Worm (Caenorhabditis elegans) whole organism, young adult: ENCODE results near the gene cest-9.1.

Experiments
- B0336.3 ChIP-seq: fragments of 200-800 bp; sonication (Bioruptor generic); IDR thresholded peaks from 2 replicates; pipeline ENCODE4 v1.3.6; 2022; ENCODE audit warnings: missing genetic modification characterization, missing compliant biosample characterization
- C06A6.2 ChIP-seq: fragments of 200-800 bp; sonication (Bioruptor generic); conservative IDR thresholded peaks from 2 replicates; pipeline ENCODE4 v1.3.6; 2022; ENCODE audit warnings: missing genetic modification characterization, missing compliant biosample characterization
- D2030.7 ChIP-seq: fragments of 200-800 bp; sonication (Bioruptor generic); IDR thresholded peaks from 2 replicates; pipeline ENCODE4 v1.3.6; 2022; ENCODE audit warnings: missing genetic modification reagents, missing genetic modification characterization, missing compliant biosample characterization
- F10E7.11 ChIP-seq: sonication (generic microtip); optimal IDR thresholded peaks from 2 replicates; lab custom pipeline; 2017; ENCODE audit warnings: mild to moderate bottlenecking, missing genetic modification characterization, moderate library complexity, missing compliant biosample characterization
- F33H1.4 ChIP-seq: fragments of 200-800 bp; sonication (Bioruptor generic); IDR thresholded peaks from 2 replicates; pipeline ENCODE4 v1.3.6; 2022; ENCODE audit warnings: missing genetic modification reagents, missing genetic modification characterization, missing compliant biosample characterization
- F49E8.2 ChIP-seq: sonication (generic microtip); optimal IDR thresholded peaks from 3 replicates; lab custom pipeline; 2017; ENCODE audit warnings: missing genetic modification characterization, mild to moderate bottlenecking, missing compliant biosample characterization, antibody characterized with exemption, moderate library complexity; ENCODE audit not compliant: insufficient read depth
- F57C9.4 ChIP-seq: sonication (generic microtip); optimal IDR thresholded peaks from 2 replicates; lab custom pipeline; 2017; ENCODE audit warnings: mild to moderate bottlenecking, missing genetic modification characterization, missing compliant biosample characterization
- T07F8.4 ChIP-seq: sonication (generic microtip); optimal IDR thresholded peaks from 2 replicates; lab custom pipeline; 2016; ENCODE audit warnings: mild to moderate bottlenecking, missing genetic modification characterization, moderate library complexity, missing compliant biosample characterization
- aptf-2 ChIP-seq: fragments of 200-800 bp; sonication (Bioruptor generic); conservative IDR thresholded peaks from 2 replicates; pipeline ENCODE4 v1.3.6; 2022; ENCODE audit warnings: missing genetic modification reagents, missing genetic modification characterization, missing compliant biosample characterization
- athp-1 ChIP-seq: sonication (generic microtip); optimal IDR thresholded peaks from 2 replicates; lab custom pipeline; 2017; ENCODE audit warnings: mild to moderate bottlenecking, missing genetic modification characterization, missing compliant biosample characterization
- cebp-1 ChIP-seq, 2 experiments: fragments of 200-800 bp in 1 of 2; sonication (Bioruptor generic) in 1 of 2; sonication (generic microtip) in 1 of 2; IDR thresholded peaks in 1 of 2; optimal IDR thresholded peaks in 1 of 2; 2 replicates each; pipeline versions ENCODE4 v1.3.6 to Lab custom; 2017 to 2022; ENCODE audit warnings: missing compliant biosample characterization in 2 of 2, missing genetic modification characterization in 2 of 2, mild to moderate bottlenecking in 1 of 2, missing genetic modification reagents in 1 of 2, moderate library complexity in 1 of 2
- cebp-2 ChIP-seq: fragments of 200-800 bp; sonication (Bioruptor generic); IDR thresholded peaks from 2 replicates; pipeline ENCODE4 v1.3.6; 2022; ENCODE audit warnings: missing genetic modification characterization, missing compliant biosample characterization
- ceh-91 ChIP-seq: fragments of 200-800 bp; sonication (Bioruptor generic); IDR thresholded peaks from 2 replicates; pipeline ENCODE4 v1.3.6; 2022; ENCODE audit warnings: missing genetic modification reagents, missing genetic modification characterization, missing compliant biosample characterization
- die-1 ChIP-seq: sonication (generic microtip); optimal IDR thresholded peaks from 2 replicates; lab custom pipeline; 2016; ENCODE audit warnings: missing genotype, mild to moderate bottlenecking, missing genetic modification characterization, missing compliant biosample characterization
- dpl-1 ChIP-seq: fragments of 150-350 bp; optimal IDR thresholded peaks from 2 replicates; lab custom pipeline; 2014; ENCODE audit warnings: missing biosample characterization, missing genetic modification reagents, missing genetic modification characterization
- ekl-4 ChIP-seq: fragments of 200-800 bp; sonication (Bioruptor generic); IDR thresholded peaks from 2 replicates; pipeline ENCODE4 v1.3.6; 2022; ENCODE audit warnings: missing genetic modification reagents, missing genetic modification characterization, missing compliant biosample characterization
- ets-4 ChIP-seq: fragments of 200-800 bp; sonication (Bioruptor generic); optimal IDR thresholded peaks from 2 replicates; lab custom pipeline; 2018; ENCODE audit warnings: mild to moderate bottlenecking, missing genetic modification characterization, missing compliant biosample characterization
- him-1 ChIP-seq: sonication (generic microtip); optimal IDR thresholded peaks from 2 replicates; lab custom pipeline; 2016; ENCODE audit warnings: missing genotype, missing genetic modification reagents, missing genetic modification characterization, missing compliant biosample characterization
- lag-1 ChIP-seq: fragments of 200-800 bp; sonication (Bioruptor generic); IDR thresholded peaks from 2 replicates; pipeline ENCODE4 v1.3.6; 2022; ENCODE audit warnings: missing genetic modification reagents, missing genetic modification characterization, missing compliant biosample characterization
- lin-35 ChIP-seq, 3 experiments: fragments of 150-350 bp in 2 of 3; sonication (generic microtip) in 1 of 3; optimal IDR thresholded peaks; 2 replicates each; lab custom pipeline; 2014 to 2018; ENCODE audit warnings: missing biosample characterization in 3 of 3, missing genetic modification characterization in 3 of 3, missing genetic modification reagents in 3 of 3
- lin-40 ChIP-seq: sonication (generic microtip); optimal IDR thresholded peaks from 2 replicates; lab custom pipeline; 2016; ENCODE audit warnings: missing genetic modification characterization, mild to moderate bottlenecking, missing compliant biosample characterization, missing genotype, missing genetic modification reagents
- madf-10 ChIP-seq: sonication (generic microtip); optimal IDR thresholded peaks from 2 replicates; lab custom pipeline; 2016; ENCODE audit warnings: mild to moderate bottlenecking, missing genetic modification characterization, missing compliant biosample characterization
- mel-28 ChIP-seq: sonication (generic microtip); optimal IDR thresholded peaks from 2 replicates; lab custom pipeline; 2016; ENCODE audit warnings: borderline replicate concordance, mild to moderate bottlenecking, missing genetic modification characterization, missing compliant biosample characterization
- mes-4 ChIP-seq: sonication (generic microtip); optimal IDR thresholded peaks from 2 replicates; lab custom pipeline; 2016; ENCODE audit warnings: missing genotype, missing genetic modification characterization, missing compliant biosample characterization
- mxl-1 ChIP-seq: sonication (generic microtip); optimal IDR thresholded peaks from 2 replicates; lab custom pipeline; 2016; ENCODE audit warnings: missing genetic modification characterization, missing compliant biosample characterization
- nfya-1 ChIP-seq: sonication (generic microtip); optimal IDR thresholded peaks from 2 replicates; lab custom pipeline; 2017; ENCODE audit warnings: antibody characterized with exemption, missing compliant biosample characterization, missing genetic modification characterization, borderline replicate concordance; ENCODE audit not compliant: insufficient read depth
- nfyb-1 ChIP-seq: fragments of 200-800 bp; sonication (Bioruptor generic); IDR thresholded peaks from 2 replicates; pipeline ENCODE4 v1.3.6; 2022; ENCODE audit warnings: missing genetic modification reagents, missing genetic modification characterization, missing compliant biosample characterization
- nhr-27 ChIP-seq: fragments of 200-800 bp; sonication (Bioruptor generic); optimal IDR thresholded peaks from 2 replicates; lab custom pipeline; 2018; ENCODE audit warnings: mild to moderate bottlenecking, missing genetic modification characterization, moderate library complexity, missing compliant biosample characterization
- nhr-80 ChIP-seq: sonication (generic microtip); optimal IDR thresholded peaks from 2 replicates; lab custom pipeline; 2016; ENCODE audit warnings: missing genetic modification characterization, missing compliant biosample characterization
- nhr-90 ChIP-seq: sonication (generic microtip); optimal IDR thresholded peaks from 2 replicates; lab custom pipeline; 2016; ENCODE audit warnings: missing genotype, mild to moderate bottlenecking, missing genetic modification characterization, missing compliant biosample characterization
- rcor-1 ChIP-seq: fragments of 200-800 bp; sonication (Bioruptor generic); IDR thresholded peaks from 2 replicates; pipeline ENCODE4 v1.3.6; 2022; ENCODE audit warnings: missing genetic modification reagents, missing genetic modification characterization, missing compliant biosample characterization
- snpc-4 ChIP-seq, 5 experiments: fragments of 150-350 bp in 1 of 5; sonication (generic microtip) in 4 of 5; optimal IDR thresholded peaks; 2 replicates each; lab custom pipeline; 2014 to 2018; ENCODE audit warnings: missing genetic modification characterization in 5 of 5, missing biosample characterization in 3 of 5, antibody characterized with exemption in 2 of 5, mild to moderate bottlenecking in 2 of 5, missing compliant biosample characterization in 2 of 5, missing genotype in 2 of 5, moderate library complexity in 2 of 5, missing genetic modification reagents in 1 of 5
- tlf-1 ChIP-seq: fragments of 200-800 bp; sonication (Bioruptor generic); optimal IDR thresholded peaks from 2 replicates; lab custom pipeline; 2018; ENCODE audit warnings: mild to moderate bottlenecking, missing genetic modification characterization, missing compliant biosample characterization
- unc-130 ChIP-seq: sonication (generic microtip); optimal IDR thresholded peaks from 2 replicates; lab custom pipeline; 2016; ENCODE audit warnings: missing genetic modification reagents, missing genetic modification characterization, missing compliant biosample characterization
- zfh-2 ChIP-seq: fragments of 200-800 bp; sonication (Bioruptor generic); conservative IDR thresholded peaks from 2 replicates; pipeline ENCODE4 v1.3.6; 2022; ENCODE audit warnings: missing genetic modification reagents, missing genetic modification characterization, missing compliant biosample characterization
- ztf-22 ChIP-seq: fragments of 200-800 bp; sonication (Bioruptor generic); optimal IDR thresholded peaks from 2 replicates; lab custom pipeline; 2018; ENCODE audit warnings: mild to moderate bottlenecking, missing genetic modification characterization, moderate library complexity, missing compliant biosample characterization
- ztf-6 ChIP-seq: fragments of 200-800 bp; sonication (Bioruptor generic); IDR thresholded peaks from 2 replicates; pipeline ENCODE4 v1.3.6; 2022; ENCODE audit warnings: missing genetic modification reagents, missing genetic modification characterization, missing compliant biosample characterization

The cest-9.1 gene

ce11 chrX:12216943-12217342 is 9.0 kb upstream of the cest-9.1 start, which contains the start of gene C23H4.8:
Gene C23H4.8 (plus strand): TSS chrX:12217243.
- TF ChIP-seq snpc-4 (GFP tag; optimal IDR thresholded peaks at IDR 0.05; lab: Kevin White, UChicago): no peak
- no peak for TF ChIP-seq snpc-4 (tag; optimal IDR thresholded peaks at IDR 0.05; lab: Kevin White, UChicago)
- no peak for TF ChIP-seq D2030.7 (GFP tag; lab: Robert Waterston, UW)
- TF ChIP-seq nfyb-1 (GFP tag; lab: Robert Waterston, UW): no peak
- TF ChIP-seq nhr-27: no peak
- TF ChIP-seq nhr-80 (tag; lab: Kevin White, UChicago): no peak
- no peak for TF ChIP-seq cebp-1 (GFP tag; IDR thresholded peaks at IDR 0.05; lab: Robert Waterston, UW)
- no peak for TF ChIP-seq cebp-1 (tag; optimal IDR thresholded peaks at IDR 0.05; lab: Kevin White, UChicago)
- TF ChIP-seq mes-4: no peak
- no peak for TF ChIP-seq cebp-2 (GFP tag; lab: Robert Waterston, UW)
- TF ChIP-seq rcor-1 (GFP tag; lab: Robert Waterston, UW): no peak
- no peak for TF ChIP-seq F49E8.2 (tag; lab: Kevin White, UChicago)
- TF ChIP-seq lag-1 (GFP tag; lab: Robert Waterston, UW): no peak
- TF ChIP-seq nfya-1 (tag; lab: Kevin White, UChicago): no peak
- no peak for TF ChIP-seq lin-40 (tag; lab: Kevin White, UChicago)
- TF ChIP-seq madf-10 (tag; lab: Kevin White, UChicago): no peak
- no peak for TF ChIP-seq die-1 (tag; lab: Kevin White, UChicago)
- TF ChIP-seq him-1 (tag; lab: Kevin White, UChicago): no peak
- no peak for TF ChIP-seq mxl-1 (tag; lab: Kevin White, UChicago)
- TF ChIP-seq, all 124 proteins: peak for 0

ce11 chrX:12219477-12219876 is 6.5 kb upstream of the cest-9.1 start, which contains the start of gene cest-8:
Gene cest-8 (plus strand): TSS chrX:12219660.
- no peak for TF ChIP-seq D2030.7 (GFP tag; lab: Robert Waterston, UW)
- no peak for TF ChIP-seq T07F8.4 (tag; lab: Kevin White, UChicago)
- TF ChIP-seq nhr-90: no peak
- no peak for TF ChIP-seq athp-1 (tag; lab: Kevin White, UChicago)
- TF ChIP-seq tlf-1 (GFP tag; lab: Kevin White, UChicago): no peak
- no peak for TF ChIP-seq ztf-6
- no peak for TF ChIP-seq aptf-2 (GFP tag; lab: Robert Waterston, UW)
- no peak for TF ChIP-seq lin-35 (GFP tag; optimal IDR thresholded peaks at IDR 0.05; lab: Kevin White, UChicago)
- TF ChIP-seq die-1 (tag; lab: Kevin White, UChicago): no peak
- TF ChIP-seq ets-4 (GFP tag; lab: Kevin White, UChicago): no peak
- no peak for TF ChIP-seq ztf-22 (GFP tag; lab: Kevin White, UChicago)
- TF ChIP-seq B0336.3 (GFP tag; lab: Robert Waterston, UW): no peak
- TF ChIP-seq, all 124 proteins: peak for 0

- no peak for TF ChIP-seq ekl-4 (GFP tag; lab: Robert Waterston, UW)
- TF ChIP-seq zfh-2 (GFP tag; lab: Robert Waterston, UW): no peak
- no peak for TF ChIP-seq dpl-1
- TF ChIP-seq mel-28 (tag; lab: Kevin White, UChicago): no peak
- TF ChIP-seq C06A6.2: no peak
- no peak for TF ChIP-seq ceh-91
- no peak for TF ChIP-seq unc-130 (GFP tag; lab: Kevin White, UChicago)
- no peak for TF ChIP-seq F33H1.4 (GFP tag; lab: Robert Waterston, UW)
- TF ChIP-seq F10E7.11 (tag; lab: Kevin White, UChicago): no peak
- no peak for TF ChIP-seq F57C9.4 (tag; lab: Kevin White, UChicago)
Observed at ce11 chrX:12221817-12222216, 4.2 kb upstream of the cest-9.1 start, which contains the start of gene cest-9.2. Gene cest-9.2 (plus strand): TSS chrX:12222117.
